Fruit fly (Drosophila melanogaster): ENCODE data around the gene Cyp28a5.

The Cyp28a5 gene

DNA sequence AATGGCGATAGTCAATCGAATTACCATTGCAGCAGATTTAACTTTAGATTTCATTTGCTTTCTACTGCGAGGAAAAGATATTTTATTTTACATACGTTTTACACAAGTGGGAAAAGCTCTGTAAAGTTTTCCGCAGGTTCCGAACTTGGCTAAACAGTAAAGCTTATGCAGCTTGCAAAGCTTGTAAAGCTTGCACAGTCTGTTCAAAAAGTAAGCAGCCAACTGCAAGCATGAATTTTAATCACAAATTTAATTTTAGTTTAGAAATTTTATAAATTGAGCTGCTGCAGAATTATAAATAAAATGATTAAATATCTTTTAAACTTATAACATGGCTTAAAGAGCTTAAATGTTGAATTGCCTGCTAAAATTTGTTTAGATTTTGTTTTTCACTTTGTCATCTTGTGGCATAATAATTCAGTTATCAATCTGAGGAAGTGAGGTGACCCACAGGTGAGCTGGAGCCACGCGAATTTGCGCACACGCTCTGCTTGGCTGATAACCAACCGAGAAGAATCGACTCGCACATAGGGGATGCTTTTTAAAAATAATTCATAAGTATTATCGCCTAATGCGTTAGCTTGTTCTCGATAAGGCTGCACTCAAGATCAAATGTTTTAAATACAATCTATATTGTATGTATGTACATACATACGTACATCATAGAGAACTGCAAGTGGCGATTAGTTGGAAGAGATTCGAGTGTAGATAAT is 34.6 kb downstream of the Cyp28a5 start (continued):
- TF ChIP-seq CG6791 (GFP tag; IDR thresholded peaks at IDR 0.05; ENCODE audit: partially characterized antibody) (peak; percentile 69; the same call in 2 of the 3 replicates), CG11456 (GFP tag; IDR thresholded peaks at IDR 0.05) (peak; percentile 83), scrt (GFP tag; optimal IDR thresholded peaks at IDR 0.05) (peak; percentile 27), onecut (GFP tag; IDR thresholded peaks at IDR 0.05) (peak; percentile 48; the same call in 1 of the 2 replicates), CG17568 (GFP tag; optimal IDR thresholded peaks at IDR 0.05) (no peak), CG15479 (GFP tag; optimal IDR thresholded peaks at IDR 0.05) (no peak), Rx (GFP tag; IDR thresholded peaks at IDR 0.05) (0 out of 2 replicates have a peak, but pooled peaks have one; percentile 7), CG6854 (GFP tag; optimal IDR thresholded peaks at IDR 0.05) (peak; percentile 34), ab (GFP tag; optimal IDR thresholded peaks at IDR 0.05) (no peak), Awh (GFP tag; IDR thresholded peaks at IDR 0.05) (0 out of 2 replicates have a peak, but pooled peaks have one; percentile 22), ara (GFP tag; IDR thresholded peaks at IDR 0.05) (no peak), CG11560 (tag; IDR thresholded peaks at IDR 0.05) (peak; percentile 40; the same call in 1 of the 3 replicates), Xbp1 (GFP tag; optimal IDR thresholded peaks at IDR 0.05) (peak; percentile 36), MBD-R2 (GFP tag; IDR thresholded peaks at IDR 0.05) (no peak), repo (GFP tag; optimal IDR thresholded peaks at IDR 0.05) (no peak), CG14014 (GFP tag; IDR thresholded peaks at IDR 0.05) (0 out of 2 replicates have a peak, but pooled peaks have one; percentile 59), CoRest (tag; optimal IDR thresholded peaks at IDR 0.05) (peak; percentile 33), CG10431 (GFP tag; optimal IDR thresholded peaks at IDR 0.05) (no peak), pan (optimal IDR thresholded peaks at IDR 0.05) (no peak), pan (GFP tag; optimal IDR thresholded peaks at IDR 0.05 in 1 of 2, IDR thresholded peaks at IDR 0.05 in 1 of 2) (no peak), CG15269 (tag; optimal IDR thresholded peaks at IDR 0.05) (peak; percentile 59), CG2116 (GFP tag; optimal IDR thresholded peaks at IDR 0.05) (no peak), usp (GFP tag; optimal IDR thresholded peaks at IDR 0.05) (no peak), CG7271 (tag; optimal IDR thresholded peaks at IDR 0.05) (no peak), otp (GFP tag; IDR thresholded peaks at IDR 0.05) (no peak; the same call in 2 of the 3 replicates), CG12744 (GFP tag; optimal IDR thresholded peaks at IDR 0.05) (no peak), CG30403 (GFP tag; optimal IDR thresholded peaks at IDR 0.05) (peak; percentile 25), lmd (GFP tag; IDR thresholded peaks at IDR 0.05) (peak; percentile 64; the same call in 1 of the 2 replicates), Sin3A (optimal IDR thresholded peaks at IDR 0.05) (no peak), CG3163 (GFP tag; optimal IDR thresholded peaks at IDR 0.05) (no peak), Hmr (GFP tag; optimal IDR thresholded peaks at IDR 0.05) (peak; percentile 39), HmgZ (tag; optimal IDR thresholded peaks at IDR 0.05) (peak; percentile 26), dan (GFP tag; IDR thresholded peaks at IDR 0.05) (no peak), Nf-YB (GFP tag; optimal IDR thresholded peaks at IDR 0.05) (no peak), CG15601 (tag; optimal IDR thresholded peaks at IDR 0.05) (peak; percentile 14), tin (GFP tag; optimal IDR thresholded peaks at IDR 0.05) (peak; percentile 3), tgo (GFP tag; IDR thresholded peaks at IDR 0.05) (no peak; the same call in 2 of the 3 replicates), CG11085 (GFP tag; IDR thresholded peaks at IDR 0.05) (no peak), chinmo (GFP tag; IDR thresholded peaks at IDR 0.05; ENCODE audit: partially characterized antibody) (no peak), CG7786 (GFP tag; optimal IDR thresholded peaks at IDR 0.05) (no peak), CG10147 (GFP tag; optimal IDR thresholded peaks at IDR 0.05) (peak; percentile 8), CG4617 (GFP tag; optimal IDR thresholded peaks at IDR 0.05; ENCODE audit: borderline replicate concordance) (no peak), dysf (GFP tag; IDR thresholded peaks at IDR 0.05) (peak; percentile 43; the same call in 1 of the 3 replicates), row (GFP tag; IDR thresholded peaks at IDR 0.05) (peak; percentile 93), CG32767 (GFP tag; IDR thresholded peaks at IDR 0.05) (no peak), CG12659 (GFP tag; optimal IDR thresholded peaks at IDR 0.05) (peak; percentile 12), CG17359 (tag; optimal IDR thresholded peaks at IDR 0.05) (peak; percentile 48), Bgb (GFP tag; IDR thresholded peaks at IDR 0.05; ENCODE audit: partially characterized antibody) (peak; percentile 67; the same call in 1 of the 2 replicates), gfzf (GFP tag; optimal IDR thresholded peaks at IDR 0.05) (no peak)
